Fruit fly (Drosophila melanogaster) whole organism, pupa: ENCODE results near the gene CG15579.

Experiments used
- CG10348 ChIP-seq: fragments of 200-800 bp; sonication (Bioruptor generic); IDR thresholded peaks from 2 replicates; pipeline ENCODE4 v1.3.6; 2022; ENCODE audit warnings: missing biosample characterization, missing genetic modification characterization
- CG12605 ChIP-seq: fragments of 200-800 bp; sonication (Bioruptor generic); IDR thresholded peaks from 2 replicates; pipeline ENCODE4 v1.3.6; 2022; ENCODE audit warnings: missing biosample characterization, missing genetic modification characterization
- CG13204 ChIP-seq: fragments of 200-800 bp; sonication (Bioruptor generic); optimal IDR thresholded peaks from 2 replicates; lab custom pipeline; 2018; ENCODE audit warnings: missing biosample characterization, mild to moderate bottlenecking, missing genetic modification characterization, moderate library complexity
- CG17806 ChIP-seq: fragments of 200-800 bp; sonication (Bioruptor generic); optimal IDR thresholded peaks from 2 replicates; lab custom pipeline; 2018; ENCODE audit warnings: missing biosample characterization, mild to moderate bottlenecking, missing genetic modification characterization, moderate library complexity
- CG9948 ChIP-seq: fragments of 200-800 bp; sonication (Bioruptor generic); optimal IDR thresholded peaks from 2 replicates; lab custom pipeline; 2018; ENCODE audit warnings: missing biosample characterization, mild to moderate bottlenecking, missing genetic modification characterization, moderate library complexity
- D1 ChIP-seq: fragments of 200-800 bp; sonication (Bioruptor generic); optimal IDR thresholded peaks from 2 replicates; lab custom pipeline; 2018; ENCODE audit warnings: missing biosample characterization, mild to moderate bottlenecking, missing genetic modification characterization, moderate library complexity
- EcR ChIP-seq: fragments of 200-800 bp; sonication (Bioruptor generic); optimal IDR thresholded peaks from 3 replicates; lab custom pipeline; 2019; ENCODE audit warnings: missing biosample characterization, missing genetic modification characterization, mild to moderate bottlenecking, moderate library complexity, missing genetic modification reagents
- Pif1A ChIP-seq: fragments of 200-800 bp; sonication (Bioruptor generic); optimal IDR thresholded peaks from 3 replicates; lab custom pipeline; 2016; ENCODE audit warnings: missing biosample characterization, missing genetic modification characterization
- Pif1B ChIP-seq: fragments of 200-800 bp; sonication (Bioruptor generic); optimal IDR thresholded peaks from 3 replicates; lab custom pipeline; 2016; ENCODE audit warnings: missing biosample characterization, missing genetic modification characterization
- fd96Ca ChIP-seq: fragments of 200-800 bp; sonication (Bioruptor generic); IDR thresholded peaks from 3 replicates; pipeline ENCODE4 v1.3.6; 2022; ENCODE audit warnings: missing biosample characterization, missing genetic modification characterization
- gl ChIP-seq: fragments of 200-800 bp; sonication (Bioruptor generic); optimal IDR thresholded peaks from 2 replicates; lab custom pipeline; 2018; ENCODE audit warnings: missing biosample characterization, mild to moderate bottlenecking, missing genetic modification characterization
- rn ChIP-seq: fragments of 200-800 bp; sonication (Bioruptor generic); IDR thresholded peaks from 2 replicates; pipeline ENCODE4 v1.3.6; 2022; ENCODE audit warnings: missing biosample characterization, missing genetic modification characterization

DNA sequence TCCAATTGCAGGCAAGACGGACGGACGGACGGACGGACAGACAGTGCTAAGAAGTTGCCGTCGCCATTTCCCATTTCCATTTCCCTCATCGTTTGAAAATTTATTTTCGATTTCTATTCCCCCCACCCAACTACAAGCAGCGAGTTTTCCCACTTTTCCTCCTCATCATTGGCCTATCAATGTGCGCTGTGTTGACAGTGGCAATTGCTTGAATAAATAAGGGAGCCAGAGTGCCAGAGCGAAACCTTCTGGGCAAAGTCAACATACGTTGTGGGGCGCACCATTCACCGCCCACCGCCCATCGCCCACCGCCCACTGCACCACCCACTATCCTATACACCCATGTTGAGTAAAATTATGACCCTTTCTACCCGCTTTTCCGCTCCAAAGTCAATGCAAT is 5.6 kb downstream of the CG15579 start:
- no peak for TF ChIP-seq D1 (tag; lab: Kevin White, UChicago)
- no peak for TF ChIP-seq CG12605 (GFP tag; lab: Robert Waterston, UW)
- TF ChIP-seq fd96Ca (GFP tag; lab: Robert Waterston, UW) = no peak
- no peak for TF ChIP-seq CG17806 (tag; lab: Kevin White, UChicago)
- TF ChIP-seq gl (tag; lab: Kevin White, UChicago) = no peak
- no peak for TF ChIP-seq CG10348 (GFP tag; lab: Robert Waterston, UW)
- no peak for TF ChIP-seq rn
- TF ChIP-seq CG13204 (GFP tag; lab: Kevin White, UChicago) = no peak
- no peak for TF ChIP-seq Pif1A (GFP tag; lab: Kevin White, UChicago)
- no peak for TF ChIP-seq EcR (GFP tag; lab: Kevin White, UChicago)
- TF ChIP-seq Pif1B = no peak
- no peak for TF ChIP-seq CG9948
